Worm (Caenorhabditis elegans): ENCODE data around the gene srd-33.

DNA sequence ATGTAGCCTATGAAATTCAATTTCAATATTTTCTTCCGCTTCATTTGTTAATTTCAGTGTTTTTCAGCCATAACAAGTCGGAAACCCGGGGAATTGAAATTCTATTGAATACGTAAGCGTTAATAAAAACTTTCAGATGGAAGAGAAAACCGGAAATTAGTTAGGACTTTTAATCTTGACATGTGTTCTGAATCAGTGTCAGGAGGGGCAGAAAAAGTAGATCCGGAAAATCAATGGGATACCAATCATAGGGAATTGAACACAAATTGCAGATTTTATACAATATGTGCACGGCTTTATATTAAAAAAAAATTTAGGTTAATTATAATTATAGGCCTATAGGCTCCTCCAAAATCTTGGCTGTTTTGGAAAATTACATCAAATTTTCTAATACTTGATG, 7.8 kb upstream of the srd-33 start:
- no peak for TF ChIP-seq zag-1 (tag; optimal IDR thresholded peaks at IDR 0.05)
- TF ChIP-seq pha-4 (tag; optimal IDR thresholded peaks at IDR 0.05): no peak
- no peak for TF ChIP-seq nhr-67 (tag; optimal IDR thresholded peaks at IDR 0.05)
